Worm (Caenorhabditis elegans): Measurements from ENCODE around the gene oac-4.

The oac-4 gene

DNA sequence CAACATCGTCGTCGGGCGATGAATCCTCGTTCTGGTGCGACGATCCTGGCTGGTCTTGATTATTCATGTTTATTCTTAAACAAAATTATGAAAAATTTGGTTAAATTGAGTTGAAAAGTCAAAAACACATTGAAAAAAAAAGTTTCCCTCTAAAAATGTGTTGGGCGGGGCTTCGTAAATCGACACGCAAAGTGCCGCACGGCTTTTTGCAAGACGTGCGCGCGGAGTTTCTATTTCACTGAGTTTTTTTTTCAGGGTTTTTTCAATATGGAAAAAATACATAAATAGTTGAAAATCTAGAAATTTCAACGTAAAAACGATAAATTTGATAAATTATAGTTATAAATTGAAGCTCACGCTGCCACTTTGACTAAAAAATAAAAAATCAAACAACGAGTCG is 27.7 kb downstream of the oac-4 start, which contains the start of gene F54D10.5 (continued):
- TF ChIP-seq unc-39 (tag; optimal IDR thresholded peaks at IDR 0.05) (no peak), hif-1 (tag; optimal IDR thresholded peaks at IDR 0.05) (peak in 1 of 2 experiments; percentile 18), tag-97 (GFP tag; IDR thresholded peaks at IDR 0.05) (no peak), hlh-11 (tag; optimal IDR thresholded peaks at IDR 0.05) (peak; percentile 35), zfp-3 (GFP tag; conservative IDR thresholded peaks at IDR 0.05) (no peak), lsy-2 (tag; optimal IDR thresholded peaks at IDR 0.05) (no peak), unc-130 (GFP tag; optimal IDR thresholded peaks at IDR 0.05) (peak; percentile 48), nhr-41 (GFP tag; IDR thresholded peaks at IDR 0.05) (no peak), zfp-2 (tag; optimal IDR thresholded peaks at IDR 0.05) (no peak), D1046.2 (GFP tag; IDR thresholded peaks at IDR 0.05) (no peak), lin-29 (GFP tag; IDR thresholded peaks at IDR 0.05) (no peak), vab-7 (GFP tag; IDR thresholded peaks at IDR 0.05) (no peak), Y105C5A.15 (GFP tag; IDR thresholded peaks at IDR 0.05) (no peak), dmd-9 (GFP tag; IDR thresholded peaks at IDR 0.05) (no peak), daf-8 (GFP tag; IDR thresholded peaks at IDR 0.05) (no peak), madf-9 (GFP tag; conservative IDR thresholded peaks at IDR 0.05) (no peak), lin-39 (tag; optimal IDR thresholded peaks at IDR 0.05) (no peak), attf-4 (tag; optimal IDR thresholded peaks at IDR 0.05) (no peak), nhr-77 (tag; optimal IDR thresholded peaks at IDR 0.05) (peak; percentile 12), daf-19 (GFP tag; conservative IDR thresholded peaks at IDR 0.05) (no peak), mdl-1 (tag; optimal IDR thresholded peaks at IDR 0.05) (peak in 1 of 2 experiments; percentile 12), aha-1 (tag) (peak; percentile 93), nhr-237 (tag; optimal IDR thresholded peaks at IDR 0.05) (no peak), aly-2 (tag; optimal IDR thresholded peaks at IDR 0.05) (no peak), dmd-8 (GFP tag; IDR thresholded peaks at IDR 0.05) (no peak), mep-1 (tag; optimal IDR thresholded peaks at IDR 0.05) (no peak), dve-1 (tag; optimal IDR thresholded peaks at IDR 0.05; ENCODE audit: insufficient read depth) (no peak), nhr-42 (GFP tag; IDR thresholded peaks at IDR 0.05) (no peak), zip-2 (tag; optimal IDR thresholded peaks at IDR 0.05) (no peak), pqm-1 (tag; optimal IDR thresholded peaks at IDR 0.05) (no peak), duxl-1 (tag; optimal IDR thresholded peaks at IDR 0.05; ENCODE audit: poor library complexity) (peak; percentile 84)

ce11 chrII:3806964-3807363 is 28.9 kb downstream of the oac-4 start, which contains the start of gene F54D10.4:
F54D10.4 (minus strand) TSS chrII:3807064.
- peak; percentile 82 for TF ChIP-seq aha-1 (tag)
- no peak for TF ChIP-seq Y105C5A.15 (GFP tag; IDR thresholded peaks at IDR 0.05)

DNA sequence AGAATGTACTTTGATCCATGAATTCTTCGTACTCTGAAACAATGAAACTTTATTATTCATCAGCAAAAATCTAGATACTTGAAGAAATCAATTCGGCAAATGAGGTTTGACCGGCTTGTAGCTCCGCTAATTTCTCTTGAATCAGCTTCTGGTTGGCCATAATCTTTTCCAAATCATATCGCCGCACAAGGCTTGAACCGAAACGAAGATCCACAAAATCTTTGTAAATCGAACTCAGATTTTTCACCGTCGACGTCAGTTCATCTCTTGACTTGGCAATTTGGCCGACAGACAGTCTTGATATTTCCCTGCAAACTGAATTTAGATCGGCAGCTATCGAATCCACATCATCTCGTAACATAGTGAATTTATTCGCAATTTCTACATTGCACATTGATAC is 30.3 kb downstream of the oac-4 start:
- TF ChIP-seq php-3 (GFP tag; IDR thresholded peaks at IDR 0.05) = no peak
- TF ChIP-seq unc-62 (GFP tag; optimal IDR thresholded peaks at IDR 0.05 in 1 of 2) = peak in 1 of 2 experiments; percentile 96
- no peak for TF ChIP-seq unc-62 (tag; optimal IDR thresholded peaks at IDR 0.05)

DNA sequence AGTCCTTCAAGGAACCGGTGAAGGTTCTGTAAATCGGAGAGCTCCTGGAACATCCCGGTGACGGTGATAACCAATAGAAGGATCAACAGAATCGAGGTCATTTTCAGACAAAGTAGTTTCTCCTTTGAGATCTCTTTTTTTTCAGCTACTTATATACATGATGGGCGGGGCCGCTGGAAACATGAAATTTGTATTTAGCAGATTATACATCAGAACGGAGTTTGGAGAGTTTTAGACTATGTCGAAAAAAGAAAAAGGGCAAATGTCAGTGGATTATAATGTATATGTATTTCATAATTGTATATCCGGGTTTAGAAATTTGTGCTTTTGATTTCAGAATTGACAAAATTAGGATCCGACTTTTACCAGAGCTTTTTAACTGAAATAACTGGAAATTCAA is 32.6 kb downstream of the oac-4 start, which contains the start of gene ins-32:
Gene ins-32, minus strand, starts transcription at position 101 of the 400 bp plus-strand sequence.
- no peak for TF ChIP-seq lir-3 (tag; optimal IDR thresholded peaks at IDR 0.05)
- TF ChIP-seq ama-1 (optimal IDR thresholded peaks at IDR 0.05) = no peak
- TF ChIP-seq dmd-8 (GFP tag; IDR thresholded peaks at IDR 0.05) = no peak
- TF ChIP-seq D1046.2 (GFP tag; IDR thresholded peaks at IDR 0.05) = no peak
- no peak for TF ChIP-seq zip-2 (tag; optimal IDR thresholded peaks at IDR 0.05)

DNA sequence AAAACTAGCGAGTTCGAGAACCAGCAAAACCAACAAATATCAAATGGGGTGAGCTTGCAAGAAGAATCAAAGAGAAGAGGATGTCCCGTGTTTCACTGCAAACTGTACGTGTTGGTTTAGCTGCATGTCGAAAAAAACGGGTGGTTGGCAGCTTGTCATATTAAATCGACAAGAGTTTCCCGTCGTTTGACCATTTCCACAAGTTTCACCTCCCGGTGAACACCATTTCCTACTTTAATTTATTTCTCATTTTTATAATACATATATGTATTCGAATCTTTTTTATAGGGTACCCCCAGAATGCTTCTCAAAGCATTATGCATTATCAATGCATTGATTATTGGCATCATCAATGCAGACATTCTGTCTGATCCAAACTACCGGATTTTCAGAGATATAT is 40.5 kb downstream of the oac-4 start, which contains the start of gene Y8A9A.2:
Gene Y8A9A.2, plus strand, starts transcription at position 301 of the 400 bp plus-strand sequence.
- no peak for TF ChIP-seq hlh-30 (tag; optimal IDR thresholded peaks at IDR 0.05; ENCODE audit: insufficient read depth)
- no peak for TF ChIP-seq saeg-2 (GFP tag; IDR thresholded peaks at IDR 0.05)

Measured in whole organism, L4 larva.